Fruit fly (Drosophila melanogaster) Kc167 (cell line): ENCODE measurements around the gene CG18170.

Source experiments
- Myc ChIP-seq: fragments of >200 bp; optimal IDR thresholded peaks from 2 replicates; lab custom pipeline; 2017; ENCODE audit warnings: missing external identifiers
- h ChIP-seq: fragments of >200 bp; optimal IDR thresholded peaks from 3 replicates; lab custom pipeline; 2018; ENCODE audit warnings: missing external identifiers
- insv ChIP-seq: fragments of >200 bp; optimal IDR thresholded peaks from 3 replicates; lab custom pipeline; 2018; ENCODE audit warnings: missing external identifiers
- psq ChIP-seq: fragments of >200 bp; optimal IDR thresholded peaks from 2 replicates; lab custom pipeline; 2017; ENCODE audit warnings: missing external identifiers
- ttk ChIP-seq: sonication (Bioruptor generic); optimal IDR thresholded peaks from 2 replicates; lab custom pipeline; 2017; ENCODE audit warnings: missing external identifiers

dm6 chr3L:1615701-1616100 lies 12.9 kb downstream of the CG18170 start, which contains the start of gene CG12105:
- TF ChIP-seq ttk (lab: Kevin White, UChicago) (no peak), h (no peak), insv (lab: Kevin White, UChicago) (no peak), psq (lab: Kevin White, UChicago) (no peak), Myc (lab: Kevin White, UChicago) (no peak)
